Worm (Caenorhabditis elegans) whole organism, young adult: Measurements from ENCODE around the gene cnp-2.
A peak's percentile ranks its signal among the peaks of the same experiment; 100 is the strongest.

Source experiments
- D2030.7 ChIP-seq: fragments of 200-800 bp; sonication (Bioruptor generic); IDR thresholded peaks from 2 replicates; pipeline ENCODE4 v1.3.6; 2022; ENCODE audit warnings: missing genetic modification reagents, missing genetic modification characterization, missing compliant biosample characterization
- F33H1.4 ChIP-seq: fragments of 200-800 bp; sonication (Bioruptor generic); IDR thresholded peaks from 2 replicates; pipeline ENCODE4 v1.3.6; 2022; ENCODE audit warnings: missing genetic modification reagents, missing genetic modification characterization, missing compliant biosample characterization
- F57C9.4 ChIP-seq: sonication (generic microtip); optimal IDR thresholded peaks from 2 replicates; lab custom pipeline; 2017; ENCODE audit warnings: mild to moderate bottlenecking, missing genetic modification characterization, missing compliant biosample characterization
- aptf-2 ChIP-seq: fragments of 200-800 bp; sonication (Bioruptor generic); conservative IDR thresholded peaks from 2 replicates; pipeline ENCODE4 v1.3.6; 2022; ENCODE audit warnings: missing genetic modification reagents, missing genetic modification characterization, missing compliant biosample characterization
- hmg-1.2 ChIP-seq: fragments of 200-800 bp; sonication (Bioruptor generic); IDR thresholded peaks from 2 replicates; pipeline ENCODE4 v1.3.6; 2022; ENCODE audit warnings: missing genetic modification reagents, missing genetic modification characterization, missing compliant biosample characterization
- madf-3 ChIP-seq: fragments of 200-800 bp; sonication (Bioruptor generic); IDR thresholded peaks from 2 replicates; pipeline ENCODE4 v1.3.6; 2022; ENCODE audit warnings: missing genetic modification reagents, missing genetic modification characterization, missing compliant biosample characterization
- nhr-90 ChIP-seq: sonication (generic microtip); optimal IDR thresholded peaks from 2 replicates; lab custom pipeline; 2016; ENCODE audit warnings: missing genotype, mild to moderate bottlenecking, missing genetic modification characterization, missing compliant biosample characterization
- rec-8 ChIP-seq, 2 experiments: sonication (generic microtip); optimal IDR thresholded peaks; 2 replicates each; lab custom pipeline; 2016; ENCODE audit warnings: mild to moderate bottlenecking in 2 of 2, missing genetic modification characterization in 2 of 2, missing genetic modification reagents in 2 of 2, missing genotype in 2 of 2, missing biosample characterization in 1 of 2, missing compliant biosample characterization in 1 of 2, moderate library complexity in 1 of 2
- sdz-38 ChIP-seq: sonication (generic microtip); optimal IDR thresholded peaks from 2 replicates; lab custom pipeline; 2016; ENCODE audit warnings: missing genotype, missing genetic modification characterization, missing compliant biosample characterization
- sptf-2 ChIP-seq: fragments of 200-800 bp; sonication (Bioruptor generic); optimal IDR thresholded peaks from 2 replicates; lab custom pipeline; 2018; ENCODE audit warnings: mild to moderate bottlenecking, missing genetic modification characterization, missing compliant biosample characterization
- unc-130 ChIP-seq: sonication (generic microtip); optimal IDR thresholded peaks from 2 replicates; lab custom pipeline; 2016; ENCODE audit warnings: missing genetic modification reagents, missing genetic modification characterization, missing compliant biosample characterization
- unc-62 ChIP-seq: fragments of 150-350 bp; optimal IDR thresholded peaks from 2 replicates; lab custom pipeline; 2014; ENCODE audit warnings: missing biosample characterization, missing genetic modification reagents, missing genetic modification characterization
- ztf-6 ChIP-seq: fragments of 200-800 bp; sonication (Bioruptor generic); IDR thresholded peaks from 2 replicates; pipeline ENCODE4 v1.3.6; 2022; ENCODE audit warnings: missing genetic modification reagents, missing genetic modification characterization, missing compliant biosample characterization

DNA sequence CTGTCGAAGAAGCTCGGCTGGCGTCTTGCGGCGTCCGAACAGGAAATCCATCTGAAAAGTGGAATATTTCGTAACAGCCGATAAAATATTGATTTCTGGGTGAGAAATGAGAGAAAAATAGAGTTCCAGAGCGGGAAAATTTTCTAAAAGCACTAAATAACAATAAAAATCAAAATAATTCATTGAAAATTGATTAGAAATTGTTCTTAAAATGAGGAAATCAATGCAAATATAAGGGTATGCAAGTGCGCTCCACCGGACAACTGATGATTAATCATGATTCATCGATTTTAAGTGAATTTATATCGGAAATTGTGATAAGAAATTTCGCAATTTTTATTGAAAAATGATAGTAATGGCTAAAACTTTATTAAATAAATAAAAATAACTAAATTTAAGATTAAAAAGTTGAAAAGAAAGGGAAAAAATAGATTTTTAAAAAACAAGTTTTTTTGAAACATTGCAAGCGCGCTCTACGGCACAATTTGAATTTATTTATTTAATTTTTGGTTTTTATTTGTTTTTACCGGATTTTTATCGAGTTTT lies 7.6 kb downstream of the cnp-2 start, which contains the start of the genes vps-2 and tiar-2:
- TF ChIP-seq rec-8 (tag; optimal IDR thresholded peaks at IDR 0.05; lab: Kevin White, UChicago) (no peak), D2030.7 (GFP tag; lab: Robert Waterston, UW) (no peak), ztf-6 (GFP tag; lab: Robert Waterston, UW) (no peak), sdz-38 (tag; lab: Kevin White, UChicago) (no peak), unc-62 (GFP tag; lab: Kevin White, UChicago) (no peak), sptf-2 (GFP tag; lab: Kevin White, UChicago) (no peak), F33H1.4 (no peak), nhr-90 (tag; lab: Kevin White, UChicago) (no peak), aptf-2 (GFP tag; lab: Robert Waterston, UW) (no peak), F57C9.4 (tag; lab: Kevin White, UChicago) (no peak), hmg-1.2 (GFP tag; lab: Robert Waterston, UW) (peak; percentile 54), madf-3 (GFP tag; lab: Robert Waterston, UW) (no peak), unc-130 (no peak)
